Worm (Caenorhabditis elegans) whole organism, L4 larva: ENCODE data around the gene F23A7.3.

Experiments
- D1046.2 ChIP-seq: fragments of 200-800 bp; sonication (Bioruptor generic); IDR thresholded peaks from 2 replicates; pipeline ENCODE4 v1.3.6; 2022; ENCODE audit warnings: missing genetic modification characterization, missing compliant biosample characterization
- T26A8.4 ChIP-seq: fragments of 200-800 bp; sonication (Bioruptor generic); IDR thresholded peaks from 2 replicates; pipeline ENCODE4 v1.3.6; 2022; ENCODE audit warnings: missing genetic modification characterization, missing compliant biosample characterization
- Y75B8A.6 ChIP-seq: fragments of 200-800 bp; sonication (Bioruptor generic); IDR thresholded peaks from 2 replicates; pipeline ENCODE4 v1.3.6; 2022; ENCODE audit warnings: missing genetic modification reagents, missing genetic modification characterization, missing compliant biosample characterization
- ZK337.2 ChIP-seq: fragments of 200-800 bp; sonication (Bioruptor generic); IDR thresholded peaks from 2 replicates; pipeline ENCODE4 v1.3.6; 2022; ENCODE audit warnings: missing genetic modification reagents, missing genetic modification characterization, missing compliant biosample characterization
- ZK546.5 ChIP-seq, 2 experiments: sonication (generic microtip); optimal IDR thresholded peaks; 2 replicates each; lab custom pipeline; 2017; ENCODE audit warnings: missing biosample characterization in 2 of 2, missing genetic modification characterization in 2 of 2
- aha-1 ChIP-seq: fragments of 150-350 bp; peaks from one replicate; lab custom pipeline; 2014; ENCODE audit warnings: missing biosample characterization, missing genetic modification characterization
- aly-2 ChIP-seq: sonication (generic microtip); optimal IDR thresholded peaks from 2 replicates; lab custom pipeline; 2018; ENCODE audit warnings: missing biosample characterization, missing genetic modification characterization
- ceh-20 ChIP-seq: fragments of 200-800 bp; sonication (Bioruptor generic); IDR thresholded peaks from 2 replicates; pipeline ENCODE4 v1.3.6; 2022; ENCODE audit warnings: missing genetic modification reagents, missing genetic modification characterization, missing compliant biosample characterization
- ctbp-1 ChIP-seq: fragments of 200-800 bp; sonication (Bioruptor generic); IDR thresholded peaks from 2 replicates; pipeline ENCODE4 v1.3.6; 2022; ENCODE audit warnings: missing genetic modification reagents, missing genetic modification characterization, missing compliant biosample characterization
- daf-16 ChIP-seq, 3 experiments: sonication (generic microtip); optimal IDR thresholded peaks; 2 replicates each; lab custom pipeline; 2016 to 2017; ENCODE audit warnings: missing genetic modification characterization in 3 of 3, missing genetic modification reagents in 3 of 3, mild to moderate bottlenecking in 2 of 3, missing compliant biosample characterization in 2 of 3, missing biosample characterization in 1 of 3, moderate library complexity in 1 of 3
- daf-19 ChIP-seq: fragments of 200-800 bp; sonication (Bioruptor generic); conservative IDR thresholded peaks from 2 replicates; pipeline ENCODE4 v1.3.6; 2022; ENCODE audit warnings: missing genetic modification characterization, missing compliant biosample characterization
- dmd-6 ChIP-seq: fragments of 200-800 bp; sonication (Bioruptor generic); IDR thresholded peaks from 2 replicates; pipeline ENCODE4 v1.3.6; 2022; ENCODE audit warnings: missing genetic modification reagents, missing genetic modification characterization, missing compliant biosample characterization
- dmd-8 ChIP-seq: fragments of 200-800 bp; sonication (Bioruptor generic); IDR thresholded peaks from 2 replicates; pipeline ENCODE4 v1.3.6; 2022; ENCODE audit warnings: missing genetic modification characterization, missing compliant biosample characterization
- duxl-1 ChIP-seq: sonication (generic microtip); optimal IDR thresholded peaks from 2 replicates; lab custom pipeline; 2016; ENCODE audit warnings: mild to moderate bottlenecking, missing genetic modification characterization, moderate library complexity, missing compliant biosample characterization; ENCODE audit not compliant: poor library complexity
- egl-27 ChIP-seq: sonication (generic microtip); optimal IDR thresholded peaks from 3 replicates; lab custom pipeline; 2017; ENCODE audit warnings: missing biosample characterization, missing genetic modification reagents, missing genetic modification characterization
- fkh-10 ChIP-seq: fragments of 150-350 bp; optimal IDR thresholded peaks from 2 replicates; lab custom pipeline; 2014; ENCODE audit warnings: missing biosample characterization, missing genetic modification reagents, missing genetic modification characterization
- gei-8 ChIP-seq: fragments of 200-800 bp; sonication (Bioruptor generic); optimal IDR thresholded peaks from 2 replicates; lab custom pipeline; 2018; ENCODE audit warnings: mild to moderate bottlenecking, missing genetic modification characterization, missing compliant biosample characterization
- hlh-11 ChIP-seq: fragments of 200-800 bp; sonication (Bioruptor generic); optimal IDR thresholded peaks from 2 replicates; lab custom pipeline; 2018; ENCODE audit warnings: mild to moderate bottlenecking, missing genetic modification characterization, missing compliant biosample characterization
- hlh-30 ChIP-seq: sonication (generic microtip); optimal IDR thresholded peaks from 2 replicates; lab custom pipeline; 2017; ENCODE audit warnings: antibody characterized with exemption, mild to moderate bottlenecking, missing genetic modification characterization, missing compliant biosample characterization; ENCODE audit not compliant: insufficient read depth
- lim-7 ChIP-seq: fragments of 200-800 bp; sonication (Bioruptor generic); IDR thresholded peaks from 2 replicates; pipeline ENCODE4 v1.3.6; 2022; ENCODE audit warnings: missing genetic modification characterization, missing compliant biosample characterization
- lin-1 ChIP-seq: fragments of 200-800 bp; sonication (Bioruptor generic); IDR thresholded peaks from 2 replicates; pipeline ENCODE4 v1.3.6; 2022; ENCODE audit warnings: missing genetic modification reagents, missing genetic modification characterization, missing compliant biosample characterization
- lin-38 ChIP-seq: fragments of 200-800 bp; sonication (Bioruptor generic); IDR thresholded peaks from 2 replicates; pipeline ENCODE4 v1.3.6; 2022; ENCODE audit warnings: missing genetic modification reagents, missing genetic modification characterization, missing compliant biosample characterization
- madf-9 ChIP-seq: fragments of 200-800 bp; sonication (Bioruptor generic); conservative IDR thresholded peaks from 2 replicates; pipeline ENCODE4 v1.3.6; 2022; ENCODE audit warnings: missing genetic modification reagents, missing genetic modification characterization, missing compliant biosample characterization
- mdl-1 ChIP-seq, 2 experiments: fragments of 150-350 bp in 1 of 2; sonication (generic microtip) in 1 of 2; optimal IDR thresholded peaks; 2 replicates each; lab custom pipeline; 2014 to 2017; ENCODE audit warnings: missing biosample characterization in 2 of 2, missing genetic modification characterization in 2 of 2
- mdt-29 ChIP-seq: fragments of 200-800 bp; sonication (Bioruptor generic); IDR thresholded peaks from 2 replicates; pipeline ENCODE4 v1.3.6; 2022; ENCODE audit warnings: missing genetic modification reagents, missing genetic modification characterization, missing compliant biosample characterization
- mes-2 ChIP-seq: sonication (generic microtip); optimal IDR thresholded peaks from 2 replicates; lab custom pipeline; 2016; ENCODE audit warnings: missing genotype, mild to moderate bottlenecking, missing genetic modification characterization, missing compliant biosample characterization; ENCODE audit not compliant: poor library complexity, severe bottlenecking
- nhr-10 ChIP-seq: fragments of 150-350 bp; optimal IDR thresholded peaks from 2 replicates; lab custom pipeline; 2014; ENCODE audit warnings: missing biosample characterization, missing genetic modification characterization
- nhr-102 ChIP-seq: sonication (generic microtip); optimal IDR thresholded peaks from 2 replicates; lab custom pipeline; 2016; ENCODE audit warnings: mild to moderate bottlenecking, missing genetic modification characterization, moderate library complexity, missing compliant biosample characterization
- nhr-11 ChIP-seq: fragments of 150-350 bp; optimal IDR thresholded peaks from 2 replicates; lab custom pipeline; 2014; ENCODE audit warnings: missing biosample characterization, missing genetic modification characterization
- nhr-28 ChIP-seq: fragments of 150-350 bp; optimal IDR thresholded peaks from 2 replicates; lab custom pipeline; 2014; ENCODE audit warnings: missing biosample characterization, missing genetic modification characterization
- nhr-42 ChIP-seq: fragments of 200-800 bp; sonication (Bioruptor generic); IDR thresholded peaks from 2 replicates; pipeline ENCODE4 v1.3.6; 2022; ENCODE audit warnings: missing genetic modification characterization, missing compliant biosample characterization
- nhr-48 ChIP-seq: sonication (generic microtip); optimal IDR thresholded peaks from 2 replicates; lab custom pipeline; 2016; ENCODE audit warnings: mild to moderate bottlenecking, missing genetic modification characterization, missing compliant biosample characterization
- php-3 ChIP-seq: fragments of 200-800 bp; sonication (Bioruptor generic); IDR thresholded peaks from 2 replicates; pipeline ENCODE4 v1.3.6; 2022; ENCODE audit warnings: missing genetic modification reagents, missing genetic modification characterization, missing compliant biosample characterization
- pqm-1 ChIP-seq: sonication (generic microtip); optimal IDR thresholded peaks from 2 replicates; lab custom pipeline; 2017; ENCODE audit warnings: missing biosample characterization, missing genetic modification characterization
- rbr-2 ChIP-seq: sonication (generic microtip); optimal IDR thresholded peaks from 2 replicates; lab custom pipeline; 2016; ENCODE audit warnings: missing genotype, missing genetic modification characterization, missing compliant biosample characterization
- set-16 ChIP-seq: fragments of 200-800 bp; sonication (Bioruptor generic); IDR thresholded peaks from 2 replicates; pipeline ENCODE4 v1.3.6; 2022; ENCODE audit warnings: missing genetic modification reagents, missing genetic modification characterization, missing compliant biosample characterization
- skn-1 ChIP-seq: fragments of 150-350 bp; optimal IDR thresholded peaks from 2 replicates; lab custom pipeline; 2014; ENCODE audit warnings: missing biosample characterization, missing genetic modification characterization
- snpc-1.2 ChIP-seq: fragments of 200-800 bp; sonication (Bioruptor generic); IDR thresholded peaks from 2 replicates; pipeline ENCODE4 v1.3.6; 2022; ENCODE audit warnings: missing genetic modification reagents, missing genetic modification characterization, missing compliant biosample characterization
- spr-1 ChIP-seq: sonication (generic microtip); optimal IDR thresholded peaks from 2 replicates; lab custom pipeline; 2016; ENCODE audit warnings: mild to moderate bottlenecking, missing genetic modification characterization, missing compliant biosample characterization
- tag-97 ChIP-seq: fragments of 200-800 bp; sonication (Bioruptor generic); IDR thresholded peaks from 2 replicates; pipeline ENCODE4 v1.3.6; 2022; ENCODE audit warnings: missing genetic modification characterization, missing compliant biosample characterization
- tra-1 ChIP-seq: fragments of 200-800 bp; sonication (Bioruptor generic); IDR thresholded peaks from 2 replicates; pipeline ENCODE4 v1.3.6; 2022; ENCODE audit warnings: missing genetic modification reagents, missing genetic modification characterization, missing compliant biosample characterization
- unc-130 ChIP-seq: sonication (generic microtip); optimal IDR thresholded peaks from 2 replicates; lab custom pipeline; 2016; ENCODE audit warnings: missing genetic modification reagents, missing genetic modification characterization, missing compliant biosample characterization
- unc-39 ChIP-seq: sonication (generic microtip); optimal IDR thresholded peaks from 2 replicates; lab custom pipeline; 2017; ENCODE audit warnings: missing biosample characterization, missing genetic modification characterization
- zfp-2 ChIP-seq: sonication (generic microtip); optimal IDR thresholded peaks from 2 replicates; lab custom pipeline; 2016; ENCODE audit warnings: mild to moderate bottlenecking, missing genetic modification characterization, missing compliant biosample characterization
- zip-2 ChIP-seq: fragments of 150-350 bp; optimal IDR thresholded peaks from 2 replicates; lab custom pipeline; 2014; ENCODE audit warnings: missing biosample characterization, missing genetic modification characterization

The F23A7.3 gene

ce11 chrX:16202229-16202628 lies 17.6 kb upstream of the F23A7.3 start (continued):
- peak; percentile 41; the same call in 1 of the 2 replicates for TF ChIP-seq set-16 (GFP tag; lab: Robert Waterston, UW)
- TF ChIP-seq daf-16 (GFP tag; optimal IDR thresholded peaks at IDR 0.05; lab: Kevin White, UChicago) = peak in 1 of 2 experiments; percentile 2
- TF ChIP-seq daf-16 (tag; optimal IDR thresholded peaks at IDR 0.05; lab: Kevin White, UChicago) = peak; percentile 3
- TF ChIP-seq rbr-2 (tag; lab: Kevin White, UChicago) = peak; percentile 78
- TF ChIP-seq daf-19 (GFP tag; lab: Robert Waterston, UW) = no peak
- TF ChIP-seq fkh-10 (GFP tag; lab: Kevin White, UChicago) = peak; percentile 78
- peak; percentile 43 for TF ChIP-seq duxl-1 (tag; lab: Kevin White, UChicago)
- TF ChIP-seq mdl-1 (tag; optimal IDR thresholded peaks at IDR 0.05; lab: Kevin White, UChicago) = peak in 1 of 2 experiments; percentile 38
- TF ChIP-seq ZK546.5 (tag; optimal IDR thresholded peaks at IDR 0.05; lab: Kevin White, UChicago) = no peak
- peak; percentile 49; the same call in 1 of the 2 replicates for TF ChIP-seq ceh-20 (GFP tag; lab: Robert Waterston, UW)
- peak; percentile 60 for TF ChIP-seq mes-2 (tag; lab: Kevin White, UChicago)
- no peak for TF ChIP-seq ZK337.2 (GFP tag; lab: Robert Waterston, UW)
- TF ChIP-seq hlh-11 (tag; lab: Kevin White, UChicago) = peak; percentile 27
- TF ChIP-seq aha-1 (tag; lab: Kevin White, UChicago) = peak; percentile 90
- no peak for TF ChIP-seq egl-27 (tag; lab: Kevin White, UChicago)
- peak; percentile 0 for TF ChIP-seq zfp-2 (tag; lab: Kevin White, UChicago)
- TF ChIP-seq nhr-28 (tag; lab: Kevin White, UChicago) = peak; percentile 17
- TF ChIP-seq lin-38 = no peak
- TF ChIP-seq hlh-30 (tag; lab: Kevin White, UChicago) = peak; percentile 36
- TF ChIP-seq ctbp-1 = 0 out of 2 replicates have a peak, but pooled peaks have one; percentile 55
- TF ChIP-seq, all 104 proteins: peak for 28

ce11 chrX:16204310-16204709 lies 15.5 kb upstream of the F23A7.3 start:
- TF ChIP-seq snpc-1.2 (0 out of 2 replicates have a peak, but pooled peaks have one; percentile 10), set-16 (GFP tag; lab: Robert Waterston, UW) (peak; percentile 86), Y75B8A.6 (GFP tag; lab: Robert Waterston, UW) (no peak)

ce11 chrX:16205880-16206279 lies 13.9 kb upstream of the F23A7.3 start:
- TF ChIP-seq lim-7 (GFP tag; lab: Robert Waterston, UW) = no peak
- TF ChIP-seq tra-1 (GFP tag; lab: Robert Waterston, UW) = no peak
- TF ChIP-seq skn-1 (tag; lab: Kevin White, UChicago) = no peak
- peak; percentile 59 for TF ChIP-seq dmd-6
- no peak for TF ChIP-seq aly-2 (tag; lab: Kevin White, UChicago)
- TF ChIP-seq gei-8 = no peak
- TF ChIP-seq nhr-10 (tag; lab: Kevin White, UChicago) = peak; percentile 4
- no peak for TF ChIP-seq D1046.2 (GFP tag; lab: Robert Waterston, UW)
- TF ChIP-seq Y75B8A.6 (GFP tag; lab: Robert Waterston, UW) = no peak
- peak; percentile 73 for TF ChIP-seq T26A8.4 (GFP tag; lab: Robert Waterston, UW)
- TF ChIP-seq madf-9 (GFP tag; lab: Robert Waterston, UW) = no peak
- TF ChIP-seq dmd-8 (GFP tag; lab: Robert Waterston, UW) = no peak
- TF ChIP-seq tag-97 (GFP tag; lab: Robert Waterston, UW) = no peak
- peak; percentile 65 for TF ChIP-seq mes-2 (tag; lab: Kevin White, UChicago)
- TF ChIP-seq php-3 = peak; percentile 53; the same call in 1 of the 2 replicates
- no peak for TF ChIP-seq daf-19 (GFP tag; lab: Robert Waterston, UW)
- peak; percentile 51 for TF ChIP-seq nhr-11
- no peak for TF ChIP-seq mdt-29 (GFP tag; lab: Robert Waterston, UW)
- 0 out of 2 replicates have a peak, but pooled peaks have one; percentile 33 for TF ChIP-seq lin-1 (GFP tag; lab: Robert Waterston, UW)
- TF ChIP-seq nhr-48 (tag; lab: Kevin White, UChicago) = peak; percentile 36
- TF ChIP-seq lin-38 = peak; percentile 53
- TF ChIP-seq daf-16 (GFP tag; optimal IDR thresholded peaks at IDR 0.05; lab: Kevin White, UChicago) = peak; percentile 14 to 82
- peak; percentile 54 for TF ChIP-seq daf-16 (tag; optimal IDR thresholded peaks at IDR 0.05; lab: Kevin White, UChicago)
- peak; percentile 90 for TF ChIP-seq nhr-102 (tag; lab: Kevin White, UChicago)
- TF ChIP-seq zip-2 (tag; lab: Kevin White, UChicago) = peak; percentile 33
- no peak for TF ChIP-seq pqm-1
- peak; percentile 83 for TF ChIP-seq nhr-42
- no peak for TF ChIP-seq unc-39 (tag; lab: Kevin White, UChicago)
- no peak for TF ChIP-seq ZK337.2 (GFP tag; lab: Robert Waterston, UW)
- TF ChIP-seq fkh-10 (GFP tag; lab: Kevin White, UChicago) = peak; percentile 21
- no peak for TF ChIP-seq unc-130
- 0 out of 2 replicates have a peak, but pooled peaks have one; percentile 22 for TF ChIP-seq ctbp-1
- TF ChIP-seq snpc-1.2 = no peak
- peak; percentile 69 for TF ChIP-seq spr-1 (tag; lab: Kevin White, UChicago)
